Worm (Caenorhabditis elegans): ENCODE measurements around the gene T19B10.2.

Gene T19B10.2

ce11 chrV:11180951-11181350, 40.2 kb upstream of the T19B10.2 start (continued):
- TF ChIP-seq nhr-84 (tag; optimal IDR thresholded peaks at IDR 0.05): no peak
- peak in 1 of 6 experiments; percentile 3 for TF ChIP-seq elt-3 (tag; optimal IDR thresholded peaks at IDR 0.05)
- no peak for TF ChIP-seq nhr-90 (tag; optimal IDR thresholded peaks at IDR 0.05; ENCODE audit: poor library complexity)

ce11 chrV:11182925-11183324, 38.2 kb upstream of the T19B10.2 start, which contains the start of gene cnc-10:
Gene cnc-10 (plus strand): TSS chrV:11183225.
- peak in 1 of 6 experiments; percentile 18 for TF ChIP-seq elt-3 (tag; optimal IDR thresholded peaks at IDR 0.05)
- TF ChIP-seq snu-23 (GFP tag; optimal IDR thresholded peaks at IDR 0.05): peak; percentile 16
- TF ChIP-seq blmp-1 (tag; optimal IDR thresholded peaks at IDR 0.05): peak; percentile 42
- TF ChIP-seq egl-13 (tag; optimal IDR thresholded peaks at IDR 0.05): no peak
- peak; percentile 11 for TF ChIP-seq lin-14 (GFP tag; optimal IDR thresholded peaks at IDR 0.05)
- no peak for TF ChIP-seq efl-1 (optimal IDR thresholded peaks at IDR 0.05)
- no peak for TF ChIP-seq efl-1 (GFP tag; optimal IDR thresholded peaks at IDR 0.05 in 1 of 2)

DNA sequence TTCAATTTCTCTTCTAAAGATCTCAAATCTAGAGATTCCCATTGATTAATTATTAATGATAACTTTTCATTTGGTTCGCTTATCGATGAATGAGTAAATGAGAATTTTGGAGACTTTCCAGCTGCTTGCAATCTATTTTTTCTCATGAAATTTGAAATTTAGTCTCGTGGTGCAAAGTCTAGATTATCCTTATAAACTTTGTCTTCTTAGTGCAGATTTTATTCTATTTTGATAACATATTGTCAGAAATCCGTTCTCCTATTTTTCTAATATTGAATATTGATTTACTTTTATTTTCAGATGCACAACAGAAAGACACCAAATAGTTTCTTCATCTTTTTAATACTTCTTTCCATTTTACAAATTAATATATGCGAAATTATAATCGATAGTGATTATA, 30.1 kb upstream of the T19B10.2 start, which contains the start of gene lgc-49:
Gene lgc-49 (plus strand): TSS at position 301 of the 400 bp plus-strand sequence.
- no peak for TF ChIP-seq nhr-77 (tag; optimal IDR thresholded peaks at IDR 0.05)
- TF ChIP-seq unc-98 (GFP tag; IDR thresholded peaks at IDR 0.05): no peak

- TF ChIP-seq dsc-1 (tag; optimal IDR thresholded peaks at IDR 0.05): peak; percentile 31
- TF ChIP-seq hlh-17 (GFP tag; optimal IDR thresholded peaks at IDR 0.05; ENCODE audit: borderline replicate concordance): no peak
These were observed 25.0 kb upstream of the T19B10.2 start, which contains the start of gene clc-6 for ce11 chrV:11196109-11196508. Gene clc-6 (minus strand): TSS chrV:11196209.

DNA sequence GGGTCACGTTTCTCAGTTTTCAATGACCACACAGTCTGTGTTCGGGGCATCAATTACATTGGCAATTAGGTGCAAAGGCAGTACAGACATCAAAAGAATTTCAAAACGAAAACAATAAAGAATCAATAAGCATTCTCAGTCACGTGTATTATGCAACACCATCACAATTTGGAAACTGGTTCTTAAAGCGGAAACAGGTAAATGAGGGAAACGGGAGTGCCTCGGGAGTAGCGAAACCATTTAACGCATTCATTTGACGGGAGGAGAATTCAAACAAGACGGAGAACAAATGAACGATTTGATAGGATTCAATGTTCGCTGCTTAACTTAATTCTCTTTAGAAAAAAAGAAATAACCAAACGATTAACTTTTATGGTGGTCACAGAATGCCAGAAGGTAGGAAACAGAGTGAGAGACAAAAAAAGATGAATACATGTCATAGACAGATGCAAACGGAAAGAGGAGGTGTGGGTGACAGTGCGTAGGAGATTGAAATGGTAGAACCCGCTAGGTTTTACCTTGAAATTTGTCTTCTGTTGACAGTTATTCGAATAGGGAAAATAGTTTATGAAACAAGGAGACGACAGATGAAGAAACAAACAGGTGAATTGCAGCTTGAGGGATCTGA, 24.4 kb upstream of the T19B10.2 start:
- TF ChIP-seq alr-1 (tag; optimal IDR thresholded peaks at IDR 0.05; ENCODE audit: borderline replicate concordance): no peak
- no peak for TF ChIP-seq vab-15 (tag; optimal IDR thresholded peaks at IDR 0.05)
- TF ChIP-seq lin-13 (GFP tag; optimal IDR thresholded peaks at IDR 0.05): no peak
- no peak for TF ChIP-seq pax-3 (tag; optimal IDR thresholded peaks at IDR 0.05)
- peak in 1 of 3 experiments; percentile 17 for TF ChIP-seq ceh-82 (tag; optimal IDR thresholded peaks at IDR 0.05)
- no peak for TF ChIP-seq egl-13 (tag; optimal IDR thresholded peaks at IDR 0.05)
- TF ChIP-seq elt-2 (tag; optimal IDR thresholded peaks at IDR 0.05): no peak
- TF ChIP-seq zip-4 (GFP tag; optimal IDR thresholded peaks at IDR 0.05): no peak
- peak; percentile 79 for TF ChIP-seq blmp-1 (tag; optimal IDR thresholded peaks at IDR 0.05)
- TF ChIP-seq pag-3 (tag; optimal IDR thresholded peaks at IDR 0.05; ENCODE audit: borderline replicate concordance, insufficient read depth): no peak
- TF ChIP-seq efl-3 (GFP tag; optimal IDR thresholded peaks at IDR 0.05): no peak
- no peak for TF ChIP-seq snpc-4 (tag; optimal IDR thresholded peaks at IDR 0.05)
- no peak for TF ChIP-seq ama-1 (optimal IDR thresholded peaks at IDR 0.05)
- TF ChIP-seq efl-1 (optimal IDR thresholded peaks at IDR 0.05): no peak
- TF ChIP-seq efl-1 (GFP tag; optimal IDR thresholded peaks at IDR 0.05 in 1 of 2): no peak
- TF ChIP-seq nhr-77 (tag; optimal IDR thresholded peaks at IDR 0.05): no peak
- no peak for TF ChIP-seq hpl-2 (GFP tag; optimal IDR thresholded peaks at IDR 0.05)
- peak; percentile 97 for TF ChIP-seq nhr-85 (tag)
- no peak for TF ChIP-seq mab-9 (GFP tag; IDR thresholded peaks at IDR 0.05)
- TF ChIP-seq sox-4 (tag; optimal IDR thresholded peaks at IDR 0.05): no peak
- peak; percentile 16 for TF ChIP-seq C16A3.4 (tag; optimal IDR thresholded peaks at IDR 0.05)
- no peak for TF ChIP-seq nhr-28 (tag; optimal IDR thresholded peaks at IDR 0.05)
- TF ChIP-seq skn-1 (tag; optimal IDR thresholded peaks at IDR 0.05): no peak
- TF ChIP-seq zag-1 (tag; optimal IDR thresholded peaks at IDR 0.05): no peak
- no peak for TF ChIP-seq dsc-1 (tag; optimal IDR thresholded peaks at IDR 0.05)
- TF ChIP-seq irx-1 (tag; optimal IDR thresholded peaks at IDR 0.05): no peak
- TF ChIP-seq lin-14 (GFP tag; optimal IDR thresholded peaks at IDR 0.05): peak; percentile 77
- peak; percentile 48 for TF ChIP-seq nhr-71 (tag; optimal IDR thresholded peaks at IDR 0.05)
- TF ChIP-seq mep-1 (tag; optimal IDR thresholded peaks at IDR 0.05): peak; percentile 28
- peak in 1 of 2 experiments; percentile 34 for TF ChIP-seq lin-35 (GFP tag; optimal IDR thresholded peaks at IDR 0.05)
- TF ChIP-seq ceh-90 (tag; optimal IDR thresholded peaks at IDR 0.05): no peak
- TF ChIP-seq nhr-47 (tag; optimal IDR thresholded peaks at IDR 0.05): peak; percentile 9
- no peak for TF ChIP-seq nhr-90 (tag; optimal IDR thresholded peaks at IDR 0.05; ENCODE audit: poor library complexity)
- peak; percentile 55 for TF ChIP-seq nhr-20 (tag; optimal IDR thresholded peaks at IDR 0.05)
- TF ChIP-seq lin-15B (tag; optimal IDR thresholded peaks at IDR 0.05): no peak
- no peak for TF ChIP-seq Y116A8C.19 (tag; optimal IDR thresholded peaks at IDR 0.05; ENCODE audit: borderline replicate concordance)
- peak; percentile 16 for TF ChIP-seq xbp-1 (tag; optimal IDR thresholded peaks at IDR 0.05)

Data from whole organism, L1 larva.